Fruit fly (Drosophila melanogaster): ENCODE data around the gene CG43390.

Gene CG43390

DNA sequence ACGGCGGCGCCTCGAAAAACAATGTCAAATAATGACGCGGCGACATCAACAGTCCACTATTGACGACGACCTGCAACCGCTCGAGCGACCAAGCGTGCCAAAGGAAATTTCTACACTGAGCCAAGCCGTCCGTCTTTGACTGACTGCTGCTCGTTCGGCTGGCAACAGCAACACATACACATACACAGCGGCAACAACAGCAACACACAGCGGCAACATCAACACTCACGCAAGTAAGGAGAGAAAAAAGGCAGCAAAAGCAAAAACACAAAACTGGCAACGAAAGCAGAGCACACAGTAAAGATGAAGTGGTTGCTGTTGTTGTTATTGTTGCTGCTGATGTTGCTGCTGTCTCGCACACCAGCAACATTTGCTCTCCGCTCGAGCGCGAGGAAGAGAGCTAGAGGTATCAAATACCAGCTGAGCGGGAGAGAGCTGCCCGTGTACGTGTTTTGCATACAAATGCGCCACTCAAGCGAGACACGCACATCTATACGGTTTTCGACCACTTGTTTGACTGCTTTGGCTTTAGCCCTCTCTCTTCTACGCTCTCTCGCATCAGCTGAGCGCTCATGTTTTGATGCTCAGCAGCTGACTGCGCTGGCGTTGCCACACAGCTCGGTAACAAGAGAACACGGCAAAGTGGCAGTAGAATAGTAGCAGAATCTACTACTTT, 26.6 kb downstream of the CG43390 start (continued):
- TF ChIP-seq CG10979 (tag; optimal IDR thresholded peaks at IDR 0.05) (no peak), ab (GFP tag; optimal IDR thresholded peaks at IDR 0.05) (no peak), CG7556 (GFP tag; optimal IDR thresholded peaks at IDR 0.05) (no peak), chn (GFP tag; optimal IDR thresholded peaks at IDR 0.05) (no peak), croc (GFP tag; conservative IDR thresholded peaks at IDR 0.05) (no peak), CG6791 (GFP tag; IDR thresholded peaks at IDR 0.05; ENCODE audit: partially characterized antibody) (peak; percentile 49; the same call in 2 of the 3 replicates), HLHmδ (GFP tag; optimal IDR thresholded peaks at IDR 0.05) (peak; percentile 15), stwl (tag; optimal IDR thresholded peaks at IDR 0.05) (peak; percentile 47), pan (optimal IDR thresholded peaks at IDR 0.05) (no peak), pan (GFP tag; optimal IDR thresholded peaks at IDR 0.05 in 1 of 2, IDR thresholded peaks at IDR 0.05 in 1 of 2) (peak in 1 of 2 experiments; percentile 36), fd3F (GFP tag; optimal IDR thresholded peaks at IDR 0.05) (no peak), vnd (GFP tag; IDR thresholded peaks at IDR 0.05; ENCODE audit: partially characterized antibody) (no peak), Abd-B (GFP tag; optimal IDR thresholded peaks at IDR 0.05) (no peak), E2f2 (GFP tag; IDR thresholded peaks at IDR 0.05) (no peak), CG12769 (tag; optimal IDR thresholded peaks at IDR 0.05) (peak; percentile 61), CG42726 (GFP tag; IDR thresholded peaks at IDR 0.05; ENCODE audit: partially characterized antibody) (peak; percentile 58; the same call in 1 of the 2 replicates), bowl (GFP tag; IDR thresholded peaks at IDR 0.05) (no peak), Hr51 (GFP tag; optimal IDR thresholded peaks at IDR 0.05) (peak in 1 of 2 experiments; percentile 53), Hr78 (GFP tag; optimal IDR thresholded peaks at IDR 0.05) (peak in 1 of 2 experiments; percentile 66), zen2 (GFP tag; IDR thresholded peaks at IDR 0.05; ENCODE audit: partially characterized antibody) (peak; percentile 95), btn (GFP tag; optimal IDR thresholded peaks at IDR 0.05) (no peak), Antp (GFP tag; optimal IDR thresholded peaks at IDR 0.05) (no peak), Elba2 (GFP tag; optimal IDR thresholded peaks at IDR 0.05) (no peak), Nf-YA (GFP tag; IDR thresholded peaks at IDR 0.05) (no peak), sr (GFP tag; IDR thresholded peaks at IDR 0.05) (peak; percentile 60; the same call in 2 of the 3 replicates), Asciz (GFP tag; optimal IDR thresholded peaks at IDR 0.05) (no peak), CG9876 (GFP tag; optimal IDR thresholded peaks at IDR 0.05) (no peak), ase (GFP tag; IDR thresholded peaks at IDR 0.05) (no peak), CG10431 (GFP tag; optimal IDR thresholded peaks at IDR 0.05) (no peak), wor (GFP tag; IDR thresholded peaks at IDR 0.05) (no peak), Atf3 (GFP tag; optimal IDR thresholded peaks at IDR 0.05) (no peak), en (GFP tag; optimal IDR thresholded peaks at IDR 0.05) (no peak), CG14965 (GFP tag; optimal IDR thresholded peaks at IDR 0.05; ENCODE audit: borderline replicate concordance) (no peak), Xbp1 (GFP tag; optimal IDR thresholded peaks at IDR 0.05) (peak; percentile 15), CG13287 (GFP tag; IDR thresholded peaks at IDR 0.05; ENCODE audit: partially characterized antibody) (peak; percentile 80), Jarid2 (GFP tag; optimal IDR thresholded peaks at IDR 0.05) (peak; percentile 96), HLH3B (GFP tag; IDR thresholded peaks at IDR 0.05) (0 out of 2 replicates have a peak, but pooled peaks have one; percentile 11), gsb (GFP tag; IDR thresholded peaks at IDR 0.05) (no peak), Tbp (GFP tag; optimal IDR thresholded peaks at IDR 0.05) (peak; percentile 18), Vsx1 (GFP tag; optimal IDR thresholded peaks at IDR 0.05) (peak; percentile 34), al (GFP tag; IDR thresholded peaks at IDR 0.05) (no peak), sim (GFP tag; IDR thresholded peaks at IDR 0.05) (no peak), CG15073 (GFP tag; optimal IDR thresholded peaks at IDR 0.05) (no peak), mam (GFP tag; optimal IDR thresholded peaks at IDR 0.05) (no peak), CG1529 (GFP tag; optimal IDR thresholded peaks at IDR 0.05) (peak; percentile 32), dati (GFP tag; IDR thresholded peaks at IDR 0.05) (no peak), dimm (GFP tag; IDR thresholded peaks at IDR 0.05) (no peak), sens-2 (GFP tag; IDR thresholded peaks at IDR 0.05) (no peak), shn (GFP tag; optimal IDR thresholded peaks at IDR 0.05) (no peak), D19B (GFP tag; optimal IDR thresholded peaks at IDR 0.05) (no peak)
